Worm (Caenorhabditis elegans) whole organism, L4/young adult: Measurements from ENCODE around the gene T16G12.10.

Experiments used
- W03F9.2 ChIP-seq: fragments of 150-350 bp; optimal IDR thresholded peaks from 2 replicates; lab custom pipeline; 2014; ENCODE audit warnings: missing biosample characterization, missing genetic modification characterization
- dao-5 ChIP-seq: sonication (generic microtip); optimal IDR thresholded peaks from 2 replicates; lab custom pipeline; 2016; ENCODE audit warnings: missing genotype, missing genetic modification characterization, moderate library complexity, missing compliant biosample characterization

ce11 chrIII:10037150-10037549, 18.8 kb downstream of the T16G12.10 start, which contains the start of gene M04D8.7:
- no peak for TF ChIP-seq dao-5 (tag; lab: Kevin White, UChicago)
- no peak for TF ChIP-seq W03F9.2
